Fruit fly (Drosophila melanogaster) whole organism, prepupa: ENCODE measurements around the gene vir-1.

ENCODE experiments used
- CG10669 ChIP-seq: fragments of 200-800 bp; sonication (Bioruptor generic); optimal IDR thresholded peaks from 3 replicates; lab custom pipeline; 2018; ENCODE audit warnings: missing biosample characterization, mild to moderate bottlenecking, missing genetic modification characterization, moderate library complexity
- CG11902 ChIP-seq: fragments of 200-800 bp; sonication (Bioruptor generic); optimal IDR thresholded peaks from 3 replicates; lab custom pipeline; 2016; ENCODE audit warnings: missing biosample characterization, missing genetic modification characterization
- CG1621 ChIP-seq: fragments of 200-800 bp; sonication (Bioruptor generic); optimal IDR thresholded peaks from 3 replicates; lab custom pipeline; 2018; ENCODE audit warnings: missing biosample characterization, mild to moderate bottlenecking, missing genetic modification characterization
- CG16779 ChIP-seq: fragments of 200-800 bp; sonication (Bioruptor generic); optimal IDR thresholded peaks from 3 replicates; lab custom pipeline; 2017; ENCODE audit warnings: missing biosample characterization, mild to moderate bottlenecking, missing genetic modification characterization
- CG34406 ChIP-seq: fragments of 200-800 bp; sonication (Bioruptor generic); optimal IDR thresholded peaks from 3 replicates; lab custom pipeline; 2016; ENCODE audit warnings: missing biosample characterization, missing genetic modification characterization
- CG4318 ChIP-seq: fragments of 200-800 bp; sonication (Bioruptor generic); optimal IDR thresholded peaks from 3 replicates; lab custom pipeline; 2017; ENCODE audit warnings: missing biosample characterization, mild to moderate bottlenecking, missing genetic modification characterization
- CG6163 ChIP-seq: fragments of 200-800 bp; sonication (Bioruptor generic); IDR thresholded peaks from 3 replicates; pipeline ENCODE4 v1.3.6; 2022; ENCODE audit warnings: missing biosample characterization, missing genetic modification characterization
- CG6276 ChIP-seq: fragments of 200-800 bp; sonication (Bioruptor generic); optimal IDR thresholded peaks from 2 replicates; lab custom pipeline; 2017; ENCODE audit warnings: missing biosample characterization, mild to moderate bottlenecking, missing genetic modification characterization
- CG6792 ChIP-seq: fragments of 200-800 bp; sonication (Bioruptor generic); optimal IDR thresholded peaks from 3 replicates; lab custom pipeline; 2016; ENCODE audit warnings: missing biosample characterization, missing genetic modification characterization
- CG6854 ChIP-seq: fragments of 200-800 bp; sonication (Bioruptor generic); optimal IDR thresholded peaks from 2 replicates; lab custom pipeline; 2017; ENCODE audit warnings: missing biosample characterization, mild to moderate bottlenecking, missing genetic modification characterization
- Eip78C ChIP-seq: fragments of 200-800 bp; sonication (Bioruptor generic); peaks from one replicate; lab custom pipeline; 2016; ENCODE audit warnings: missing biosample characterization, missing genetic modification characterization
- Eip93F ChIP-seq: fragments of 200-800 bp; sonication (Bioruptor generic); optimal IDR thresholded peaks from 2 replicates; lab custom pipeline; 2016; ENCODE audit warnings: missing biosample characterization, mild to moderate bottlenecking, missing genetic modification characterization
- Hr38 ChIP-seq: sonication (Bioruptor generic); optimal IDR thresholded peaks from 2 replicates; lab custom pipeline; 2016; ENCODE audit warnings: missing biosample characterization, missing genetic modification characterization
- Hr39 ChIP-seq: fragments of 200-800 bp; sonication (Bioruptor generic); optimal IDR thresholded peaks from 2 replicates; lab custom pipeline; 2016; ENCODE audit warnings: missing biosample characterization, missing genetic modification characterization
- Lpt ChIP-seq: fragments of 200-800 bp; sonication (Bioruptor generic); optimal IDR thresholded peaks from 3 replicates; lab custom pipeline; 2016; ENCODE audit warnings: missing biosample characterization, missing genetic modification characterization
- OdsH ChIP-seq: fragments of 200-800 bp; sonication (Bioruptor generic); optimal IDR thresholded peaks from 3 replicates; lab custom pipeline; 2016; ENCODE audit warnings: missing biosample characterization, missing genetic modification characterization
- Sox102F ChIP-seq: fragments of 200-800 bp; sonication (Bioruptor generic); optimal IDR thresholded peaks from 2 replicates; lab custom pipeline; 2016; ENCODE audit warnings: missing biosample characterization, mild to moderate bottlenecking, missing genetic modification characterization
- Sox14 ChIP-seq: fragments of 200-800 bp; sonication (Bioruptor generic); optimal IDR thresholded peaks from 3 replicates; lab custom pipeline; 2016; ENCODE audit warnings: missing biosample characterization, missing genetic modification characterization
- achi ChIP-seq: fragments of 200-800 bp; sonication (Bioruptor generic); optimal IDR thresholded peaks from 3 replicates; lab custom pipeline; 2016; ENCODE audit warnings: missing biosample characterization, missing genetic modification characterization
- acj6 ChIP-seq: fragments of 200-800 bp; sonication (Bioruptor generic); optimal IDR thresholded peaks from 3 replicates; lab custom pipeline; 2016; ENCODE audit warnings: missing biosample characterization, missing genetic modification characterization
- cyc ChIP-seq: fragments of 200-800 bp; sonication (Bioruptor generic); optimal IDR thresholded peaks from 3 replicates; lab custom pipeline; 2016; ENCODE audit warnings: missing biosample characterization, missing genetic modification characterization
- dsx ChIP-seq: fragments of 200-800 bp; optimal IDR thresholded peaks from 3 replicates; lab custom pipeline; 2019; ENCODE audit warnings: missing biosample characterization, mild to moderate bottlenecking, missing genetic modification characterization, moderate library complexity; ENCODE audit not compliant: poor library complexity, severe bottlenecking
- eg ChIP-seq: fragments of 200-800 bp; sonication (Bioruptor generic); IDR thresholded peaks from 3 replicates; pipeline ENCODE4 v1.3.6; 2022; ENCODE audit warnings: missing biosample characterization, missing genetic modification characterization
- fd85E ChIP-seq: fragments of 200-800 bp; sonication (Bioruptor generic); optimal IDR thresholded peaks from 3 replicates; lab custom pipeline; 2016; ENCODE audit warnings: missing biosample characterization, missing genetic modification characterization
- fkh ChIP-seq: fragments of 200-800 bp; sonication (Bioruptor generic); optimal IDR thresholded peaks from 3 replicates; lab custom pipeline; 2017; ENCODE audit warnings: missing biosample characterization, mild to moderate bottlenecking, missing genetic modification characterization, moderate library complexity
- net ChIP-seq: fragments of 200-800 bp; sonication (Bioruptor generic); optimal IDR thresholded peaks from 3 replicates; lab custom pipeline; 2016; ENCODE audit warnings: missing biosample characterization, missing genetic modification characterization
- pdm3 ChIP-seq: fragments of 200-800 bp; sonication (Bioruptor generic); optimal IDR thresholded peaks from 3 replicates; lab custom pipeline; 2016; ENCODE audit warnings: missing biosample characterization, missing genetic modification characterization
- salr ChIP-seq, 2 experiments: fragments of 200-800 bp; sonication (Bioruptor generic); optimal IDR thresholded peaks; 3 replicates each; lab custom pipeline; 2016 to 2018; ENCODE audit warnings: missing biosample characterization in 2 of 2, missing genetic modification characterization in 2 of 2, mild to moderate bottlenecking in 1 of 2
- svp ChIP-seq: fragments of 200-800 bp; sonication (Bioruptor generic); peaks from one replicate; lab custom pipeline; 2016; ENCODE audit warnings: missing biosample characterization, missing genetic modification characterization
- vri ChIP-seq: fragments of 200-800 bp; sonication (Bioruptor generic); optimal IDR thresholded peaks from 3 replicates; lab custom pipeline; 2016; ENCODE audit warnings: missing biosample characterization, mild to moderate bottlenecking, missing genetic modification characterization

Gene vir-1

DNA sequence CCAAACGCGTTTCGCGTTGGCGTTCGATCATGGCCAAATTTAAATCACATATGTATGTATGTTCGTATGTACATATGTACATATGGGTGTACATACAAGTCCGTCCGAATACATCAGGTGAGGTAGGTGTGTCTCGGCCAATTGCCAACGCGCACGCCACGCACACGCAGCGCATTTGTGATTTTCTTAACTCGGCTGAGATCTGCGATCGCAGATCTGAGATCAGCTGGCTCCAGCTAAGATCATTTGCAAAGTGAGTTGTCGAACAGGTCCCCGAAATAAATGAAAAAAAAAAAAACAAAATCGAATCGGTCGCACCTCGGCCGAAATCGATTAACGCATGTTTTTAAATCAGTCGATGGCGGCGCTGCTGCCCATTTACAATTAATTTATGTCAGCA is 46.0 kb upstream of the vir-1 start:
- TF ChIP-seq pdm3 (no peak), CG11902 (GFP tag; lab: Kevin White, UChicago) (no peak), CG6276 (GFP tag; lab: Kevin White, UChicago) (no peak), Lpt (GFP tag; lab: Kevin White, UChicago) (no peak), Hr39 (GFP tag; lab: Kevin White, UChicago) (no peak), CG10669 (GFP tag; lab: Kevin White, UChicago) (no peak)

DNA sequence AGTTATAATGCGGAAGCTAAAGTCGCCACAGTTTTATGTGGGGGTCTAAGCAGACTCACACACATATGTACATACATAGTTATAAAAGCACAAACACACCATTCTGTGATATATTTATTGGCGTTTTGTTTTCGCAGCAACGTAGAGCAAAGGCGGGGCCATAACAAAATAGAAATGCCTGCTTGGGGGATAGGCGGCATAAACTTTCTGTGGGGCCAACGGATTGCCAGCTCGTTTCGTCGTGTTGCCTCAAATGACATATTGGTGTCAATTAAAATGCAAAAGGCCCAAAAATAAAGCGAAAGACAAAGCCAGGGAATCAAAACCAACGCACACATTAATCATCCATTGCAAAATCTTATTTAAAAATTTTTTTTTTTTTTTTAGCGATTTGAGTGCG is 45.6 kb upstream of the vir-1 start:
- peak; percentile 4 for TF ChIP-seq Eip78C (GFP tag; lab: Kevin White, UChicago)
- TF ChIP-seq CG6163 (GFP tag; lab: Robert Waterston, UW), result no peak
- TF ChIP-seq Hr38, result no peak

DNA sequence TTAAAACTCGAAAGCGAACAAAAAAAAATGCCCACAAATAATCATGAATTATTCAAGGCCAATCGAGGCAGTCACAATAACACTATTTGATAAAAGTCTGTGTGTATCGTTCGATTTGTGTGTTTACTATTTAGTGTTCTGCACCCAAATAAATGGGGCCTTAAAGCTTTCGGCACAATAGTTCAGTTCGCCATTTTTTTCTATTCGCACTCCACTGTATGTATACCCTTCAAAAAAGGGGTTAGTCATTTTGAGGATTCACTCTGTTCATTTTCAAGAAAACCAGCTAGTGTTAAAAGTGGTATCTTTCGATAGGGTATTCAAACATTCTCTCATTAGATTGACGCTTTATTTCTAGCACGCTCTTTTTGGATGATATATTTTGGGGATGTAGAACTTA is 44.4 kb upstream of the vir-1 start:
- no peak for TF ChIP-seq CG1621
- peak; percentile 55 for TF ChIP-seq fkh (GFP tag; lab: Kevin White, UChicago)
- no peak for TF ChIP-seq CG6792 (GFP tag; lab: Kevin White, UChicago)

DNA sequence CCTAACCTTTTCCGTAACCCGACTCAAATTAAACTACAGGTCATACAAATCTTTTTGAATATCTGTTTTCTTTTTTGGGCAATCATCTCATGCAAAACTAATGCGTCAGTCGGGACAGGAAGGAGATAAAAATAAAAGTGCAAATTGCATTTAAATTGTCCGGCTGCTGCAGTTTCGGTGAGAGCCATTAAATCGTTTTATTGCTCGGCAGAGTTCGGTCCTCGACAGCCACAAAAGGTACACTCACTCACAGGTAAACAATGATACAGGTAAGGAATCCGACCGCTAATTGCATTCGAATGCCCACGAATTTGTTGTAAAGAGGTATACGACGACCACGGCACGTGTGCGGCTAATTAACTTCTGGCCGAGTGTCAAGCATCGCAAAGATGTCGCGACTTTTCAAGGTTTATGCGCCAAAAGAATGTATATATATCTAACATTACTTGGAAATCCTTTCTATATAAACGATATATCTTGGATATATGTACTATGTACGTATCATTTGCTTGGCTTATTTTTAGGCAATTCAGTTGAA is 43.3 kb upstream of the vir-1 start:
- TF ChIP-seq Hr38, result no peak
- TF ChIP-seq cyc (GFP tag; lab: Kevin White, UChicago), result no peak
- no peak for TF ChIP-seq dsx (GFP tag; lab: Kevin White, UChicago)
- no peak for TF ChIP-seq svp (GFP tag; lab: Kevin White, UChicago)
- TF ChIP-seq CG6854 (GFP tag; lab: Kevin White, UChicago), result no peak
- TF ChIP-seq Sox102F (GFP tag; lab: Kevin White, UChicago), result no peak
- no peak for TF ChIP-seq Sox14
- no peak for TF ChIP-seq net (GFP tag; lab: Kevin White, UChicago)
- TF ChIP-seq salr (GFP tag; optimal IDR thresholded peaks at IDR 0.05; lab: Kevin White, UChicago), result no peak
- no peak for TF ChIP-seq CG16779
- TF ChIP-seq Eip78C (GFP tag; lab: Kevin White, UChicago), result no peak
- no peak for TF ChIP-seq Hr39 (GFP tag; lab: Kevin White, UChicago)
- TF ChIP-seq fd85E, result no peak
- TF ChIP-seq CG4318 (GFP tag; lab: Kevin White, UChicago), result no peak
- no peak for TF ChIP-seq OdsH (GFP tag; lab: Kevin White, UChicago)
- no peak for TF ChIP-seq CG6163 (GFP tag; lab: Robert Waterston, UW)
- no peak for TF ChIP-seq acj6 (GFP tag; lab: Kevin White, UChicago)
- no peak for TF ChIP-seq CG34406

DNA sequence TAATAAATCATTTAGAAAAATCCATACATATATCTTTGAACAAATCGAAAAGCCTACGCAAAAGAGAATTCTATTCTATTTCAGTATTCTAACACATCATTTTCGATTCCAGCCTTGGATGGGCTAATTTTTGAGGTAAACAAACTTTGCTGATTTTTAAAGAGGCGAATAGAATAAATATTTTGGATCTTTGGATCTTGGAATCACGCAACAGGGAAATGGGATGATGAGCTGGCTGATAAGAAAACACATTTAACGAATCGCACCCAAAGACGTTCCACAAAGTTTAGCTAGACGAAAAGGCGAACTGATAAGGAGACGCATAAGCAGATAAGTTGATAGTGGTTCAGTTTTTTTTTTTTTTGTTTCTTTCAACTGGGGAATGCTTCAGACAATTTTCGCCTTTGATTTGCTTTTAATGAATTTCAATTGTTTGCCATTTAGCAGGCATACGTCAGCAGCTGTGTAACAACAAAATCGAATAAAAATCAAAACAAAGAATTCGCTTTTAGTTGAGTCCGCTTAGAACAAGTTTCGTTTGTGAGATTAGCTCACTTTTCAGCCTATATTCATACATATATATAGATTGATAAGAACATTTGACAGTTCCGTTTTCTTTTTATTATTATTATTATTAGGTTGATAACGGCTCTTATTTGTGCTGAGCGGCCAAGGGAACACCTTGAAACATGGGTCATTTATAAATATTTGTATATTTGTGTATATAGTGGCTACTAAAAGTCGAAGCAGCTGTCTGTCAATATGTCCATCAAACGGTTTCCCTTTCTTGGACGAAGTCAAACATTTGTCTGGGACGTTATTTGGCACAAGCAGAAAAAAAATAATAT is 42.1 kb upstream of the vir-1 start:
- peak; percentile 77 for TF ChIP-seq fkh (GFP tag; lab: Kevin White, UChicago)
- TF ChIP-seq Eip78C (GFP tag; lab: Kevin White, UChicago), result peak; percentile 20
- TF ChIP-seq CG1621, result no peak

DNA sequence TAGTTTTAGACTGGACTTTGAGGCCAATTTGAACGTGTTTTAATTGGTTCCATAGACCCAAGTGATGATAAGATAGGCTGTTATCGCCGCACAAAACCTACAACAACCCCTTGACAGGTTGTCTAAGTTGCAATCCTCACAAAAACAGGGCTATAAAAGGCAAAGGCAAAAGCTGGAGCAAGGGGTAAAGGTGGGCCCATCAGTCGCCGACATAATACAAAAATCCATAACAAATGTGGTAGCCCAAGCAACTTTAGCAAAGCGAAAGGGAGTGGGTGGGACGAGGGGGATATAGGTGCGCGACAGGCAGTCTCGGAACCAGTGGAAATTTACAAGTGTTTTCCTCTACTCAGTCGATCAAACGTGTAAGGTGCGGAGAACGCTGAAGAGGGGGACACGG is 40.8 kb upstream of the vir-1 start:
- TF ChIP-seq fkh (GFP tag; lab: Kevin White, UChicago), result peak; percentile 15
- TF ChIP-seq achi (GFP tag; lab: Kevin White, UChicago), result no peak

DNA sequence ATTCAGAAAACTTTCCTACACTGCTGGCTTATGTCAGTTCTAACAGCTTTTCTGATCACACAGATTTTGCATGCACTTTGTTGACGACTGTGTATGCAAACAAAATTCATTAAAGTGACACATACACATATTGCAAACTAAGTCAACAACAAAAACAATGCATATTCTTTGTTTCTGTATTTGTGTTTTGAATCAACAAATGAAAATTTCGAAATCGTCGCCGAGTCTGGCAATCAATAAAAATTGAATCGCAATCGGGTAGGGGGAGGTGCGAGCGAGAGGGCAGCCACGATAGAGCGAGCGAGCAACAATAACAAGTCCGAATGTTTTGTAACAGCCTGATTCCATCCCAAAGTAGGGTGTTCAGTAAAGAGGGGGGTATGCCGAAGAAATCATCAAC is 39.8 kb upstream of the vir-1 start:
- TF ChIP-seq Eip93F (GFP tag; lab: Kevin White, UChicago) (peak; percentile 5), fkh (GFP tag; lab: Kevin White, UChicago) (peak; percentile 65), vri (GFP tag; lab: Kevin White, UChicago) (peak; percentile 54), Sox14 (peak; percentile 2), fd85E (no peak), eg (GFP tag; lab: Robert Waterston, UW) (no peak)
- TF ChIP-seq, all 60 proteins: peak for 4
